Worm (Caenorhabditis elegans) whole organism, L2 larva: Measurements from ENCODE around the gene K11D12.8.

Experiments
- C34F6.9 ChIP-seq: fragments of 150-350 bp; optimal IDR thresholded peaks from 2 replicates; lab custom pipeline; 2014; ENCODE audit warnings: missing biosample characterization, missing genetic modification characterization
- F13H6.1 ChIP-seq: sonication (generic microtip); optimal IDR thresholded peaks from 2 replicates; lab custom pipeline; 2016; ENCODE audit warnings: missing genetic modification characterization, missing compliant biosample characterization
- R02D3.7 ChIP-seq: fragments of 150-350 bp; optimal IDR thresholded peaks from 2 replicates; lab custom pipeline; 2014; ENCODE audit warnings: missing biosample characterization, missing genetic modification characterization
- Y55F3AM.14 ChIP-seq: fragments of 200-800 bp; sonication (Bioruptor generic); optimal IDR thresholded peaks from 2 replicates; lab custom pipeline; 2018; ENCODE audit warnings: mild to moderate bottlenecking, missing genetic modification characterization, missing compliant biosample characterization
- ZK546.5 ChIP-seq: sonication (generic microtip); optimal IDR thresholded peaks from 2 replicates; lab custom pipeline; 2017; ENCODE audit warnings: missing biosample characterization, missing genetic modification characterization
- alr-1 ChIP-seq: fragments of 150-350 bp; optimal IDR thresholded peaks from 2 replicates; lab custom pipeline; 2014; ENCODE audit warnings: missing biosample characterization, missing genetic modification characterization
- aly-2 ChIP-seq: fragments of 150-350 bp; optimal IDR thresholded peaks from 2 replicates; lab custom pipeline; 2014; ENCODE audit warnings: missing biosample characterization, missing genetic modification characterization
- blmp-1 ChIP-seq: sonication (generic microtip); optimal IDR thresholded peaks from 2 replicates; lab custom pipeline; 2017; ENCODE audit warnings: missing genetic modification characterization, mild to moderate bottlenecking, missing compliant biosample characterization, antibody characterized with exemption, moderate library complexity; ENCODE audit not compliant: insufficient read depth
- ceh-16 ChIP-seq: fragments of 150-350 bp; optimal IDR thresholded peaks from 2 replicates; lab custom pipeline; 2014; ENCODE audit warnings: missing biosample characterization, missing genetic modification characterization
- ceh-82 ChIP-seq: fragments of 150-350 bp; optimal IDR thresholded peaks from 2 replicates; lab custom pipeline; 2014; ENCODE audit warnings: missing biosample characterization, missing genetic modification characterization
- crh-2 ChIP-seq: sonication (generic microtip); optimal IDR thresholded peaks from 2 replicates; lab custom pipeline; 2017; ENCODE audit warnings: missing biosample characterization, missing genetic modification characterization
- egl-27 ChIP-seq: sonication (generic microtip); optimal IDR thresholded peaks from 3 replicates; lab custom pipeline; 2017; ENCODE audit warnings: missing biosample characterization, missing genetic modification reagents, missing genetic modification characterization
- elt-1 ChIP-seq: fragments of 150-350 bp; optimal IDR thresholded peaks from 2 replicates; lab custom pipeline; 2014; ENCODE audit warnings: missing biosample characterization, missing genetic modification characterization
- elt-3 ChIP-seq: sonication (generic microtip); optimal IDR thresholded peaks from 2 replicates; lab custom pipeline; 2017; ENCODE audit warnings: missing biosample characterization, missing genetic modification characterization
- fos-1 ChIP-seq: fragments of 150-350 bp; optimal IDR thresholded peaks from 2 replicates; lab custom pipeline; 2014; ENCODE audit warnings: missing biosample characterization, missing genetic modification characterization
- lin-11 ChIP-seq: fragments of 150-350 bp; sonication (generic microtip); optimal IDR thresholded peaks from 2 replicates; lab custom pipeline; 2014; ENCODE audit warnings: missing biosample characterization, missing genetic modification characterization, inconsistent platforms, mixed read lengths
- lin-13 ChIP-seq: fragments of 150-350 bp; optimal IDR thresholded peaks from 2 replicates; lab custom pipeline; 2014; ENCODE audit warnings: missing biosample characterization, missing genetic modification reagents, missing genetic modification characterization
- lin-39 ChIP-seq: fragments of 150-350 bp; optimal IDR thresholded peaks from 2 replicates; lab custom pipeline; 2014; ENCODE audit warnings: missing biosample characterization, missing genetic modification reagents, missing genetic modification characterization
- lsy-2 ChIP-seq, 2 experiments: fragments of 150-350 bp in 1 of 2; sonication (generic microtip) in 1 of 2; optimal IDR thresholded peaks; 2 replicates each; lab custom pipeline; 2014 to 2017; ENCODE audit warnings: missing biosample characterization in 2 of 2, missing genetic modification characterization in 2 of 2
- mab-5 ChIP-seq: fragments of 150-350 bp; optimal IDR thresholded peaks from 2 replicates; lab custom pipeline; 2014; ENCODE audit warnings: missing biosample characterization, missing genetic modification characterization
- mbf-1 ChIP-seq: sonication (generic microtip); optimal IDR thresholded peaks from 2 replicates; lab custom pipeline; 2017; ENCODE audit warnings: missing biosample characterization, missing genetic modification characterization
- mdl-1 ChIP-seq, 2 experiments: fragments of 150-350 bp in 1 of 2; sonication (generic microtip) in 1 of 2; optimal IDR thresholded peaks; 2 replicates each; lab custom pipeline; 2017; ENCODE audit warnings: missing biosample characterization in 2 of 2, missing genetic modification characterization in 2 of 2
- nhr-10 ChIP-seq: sonication (generic microtip); optimal IDR thresholded peaks from 2 replicates; lab custom pipeline; 2017; ENCODE audit warnings: missing biosample characterization, missing genetic modification characterization
- nhr-11 ChIP-seq: fragments of 150-350 bp; optimal IDR thresholded peaks from 2 replicates; lab custom pipeline; 2014; ENCODE audit warnings: missing biosample characterization, missing genetic modification characterization
- nhr-12 ChIP-seq: fragments of 150-350 bp; optimal IDR thresholded peaks from 2 replicates; lab custom pipeline; 2014; ENCODE audit warnings: missing biosample characterization, missing genetic modification characterization
- nhr-23 ChIP-seq: fragments of 150-350 bp; optimal IDR thresholded peaks from 2 replicates; lab custom pipeline; 2014; ENCODE audit warnings: missing biosample characterization, missing genetic modification reagents, missing genetic modification characterization
- nhr-237 ChIP-seq: fragments of 150-350 bp; optimal IDR thresholded peaks from 2 replicates; lab custom pipeline; 2014; ENCODE audit warnings: missing biosample characterization, missing genetic modification characterization
- nhr-25 ChIP-seq: fragments of 150-350 bp; sonication (generic microtip); optimal IDR thresholded peaks from 3 replicates; lab custom pipeline; 2014; ENCODE audit warnings: missing biosample characterization, missing genetic modification characterization
- nhr-6 ChIP-seq: fragments of 150-350 bp; optimal IDR thresholded peaks from 2 replicates; lab custom pipeline; 2014; ENCODE audit warnings: missing biosample characterization, missing genetic modification characterization
- nhr-77 ChIP-seq: fragments of 150-350 bp; optimal IDR thresholded peaks from 2 replicates; lab custom pipeline; 2014; ENCODE audit warnings: missing biosample characterization, missing genetic modification characterization
- peb-1 ChIP-seq: fragments of 150-350 bp; optimal IDR thresholded peaks from 2 replicates; lab custom pipeline; 2014; ENCODE audit warnings: missing biosample characterization, missing genetic modification characterization
- sem-4 ChIP-seq: fragments of 150-350 bp; optimal IDR thresholded peaks from 2 replicates; lab custom pipeline; 2014; ENCODE audit warnings: missing biosample characterization, missing genetic modification reagents, missing genetic modification characterization
- skn-1 ChIP-seq: sonication (generic microtip); optimal IDR thresholded peaks from 2 replicates; lab custom pipeline; 2017; ENCODE audit warnings: missing biosample characterization, missing genetic modification characterization
- sma-3 ChIP-seq: sonication (generic microtip); optimal IDR thresholded peaks from 2 replicates; lab custom pipeline; 2016; ENCODE audit warnings: missing genetic modification reagents, missing genetic modification characterization, missing compliant biosample characterization
- sma-9 ChIP-seq, 2 experiments: fragments of 150-350 bp in 1 of 2; sonication (generic microtip) in 1 of 2; optimal IDR thresholded peaks; 2 replicates each; lab custom pipeline; 2014 to 2016; ENCODE audit warnings: missing genetic modification characterization in 2 of 2, mild to moderate bottlenecking in 1 of 2, missing biosample characterization in 1 of 2, missing compliant biosample characterization in 1 of 2, missing genetic modification reagents in 1 of 2, moderate library complexity in 1 of 2
- snpc-4 ChIP-seq: fragments of 150-350 bp; optimal IDR thresholded peaks from 2 replicates; lab custom pipeline; 2014; ENCODE audit warnings: missing biosample characterization, missing genetic modification characterization
- unc-39 ChIP-seq: fragments of 150-350 bp; optimal IDR thresholded peaks from 2 replicates; lab custom pipeline; 2014; ENCODE audit warnings: missing biosample characterization, missing genetic modification characterization
- zag-1 ChIP-seq: fragments of 150-350 bp; optimal IDR thresholded peaks from 2 replicates; lab custom pipeline; 2014; ENCODE audit warnings: missing biosample characterization, missing genetic modification characterization
- ztf-1 ChIP-seq: fragments of 200-800 bp; sonication (Bioruptor generic); conservative IDR thresholded peaks from 2 replicates; pipeline ENCODE4 v1.3.6; 2022; ENCODE audit warnings: missing genetic modification characterization, missing compliant biosample characterization
- ztf-11 ChIP-seq: sonication (generic microtip); optimal IDR thresholded peaks from 2 replicates; lab custom pipeline; 2017; ENCODE audit warnings: missing biosample characterization, missing genetic modification characterization
- ztf-4 ChIP-seq: fragments of 150-350 bp; optimal IDR thresholded peaks from 2 replicates; lab custom pipeline; 2014; ENCODE audit warnings: missing biosample characterization, missing genetic modification characterization

Gene K11D12.8

ce11 chrV:5072082-5072481, 31.3 kb upstream of the K11D12.8 start, which contains the start of gene Y58A7A.2:
Gene Y58A7A.2, minus strand, starts transcription at chrV:5072182.
- no peak for TF ChIP-seq ztf-1 (GFP tag; lab: Robert Waterston, UW)
- TF ChIP-seq mdl-1 (tag; optimal IDR thresholded peaks at IDR 0.05; lab: Kevin White, UChicago): no peak
- TF ChIP-seq F13H6.1 (tag; lab: Kevin White, UChicago): no peak
- TF ChIP-seq lin-13 (GFP tag; lab: Kevin White, UChicago): no peak
- no peak for TF ChIP-seq ceh-82 (tag; lab: Kevin White, UChicago)
- no peak for TF ChIP-seq ceh-16 (tag; lab: Kevin White, UChicago)
- no peak for TF ChIP-seq lin-39 (tag; lab: Kevin White, UChicago)
- no peak for TF ChIP-seq sem-4
- TF ChIP-seq, all 48 proteins: peak for 0

ce11 chrV:5069440-5069839, 28.6 kb upstream of the K11D12.8 start, which contains the start of gene Y58A7A.1:
Gene Y58A7A.1, minus strand, starts transcription at chrV:5069540.
- TF ChIP-seq lin-39 (tag; lab: Kevin White, UChicago) (no peak), ztf-4 (tag; lab: Kevin White, UChicago) (no peak), crh-2 (tag; lab: Kevin White, UChicago) (no peak), F13H6.1 (tag; lab: Kevin White, UChicago) (no peak), mab-5 (tag; lab: Kevin White, UChicago) (no peak), nhr-11 (tag; lab: Kevin White, UChicago) (no peak), nhr-23 (no peak), alr-1 (tag; lab: Kevin White, UChicago) (no peak), snpc-4 (no peak), skn-1 (tag; lab: Kevin White, UChicago) (no peak), egl-27 (tag; lab: Kevin White, UChicago) (no peak), nhr-237 (no peak), ztf-11 (tag; lab: Kevin White, UChicago) (no peak), aly-2 (tag; lab: Kevin White, UChicago) (no peak), elt-3 (tag; lab: Kevin White, UChicago) (no peak), unc-39 (tag; lab: Kevin White, UChicago) (no peak), blmp-1 (tag; lab: Kevin White, UChicago) (no peak)

ce11 chrV:5067390-5067789, 26.6 kb upstream of the K11D12.8 start:
- peak; percentile 58 for TF ChIP-seq crh-2 (tag; lab: Kevin White, UChicago)
- TF ChIP-seq fos-1 (tag; lab: Kevin White, UChicago): peak; percentile 86
- TF ChIP-seq R02D3.7 (tag; lab: Kevin White, UChicago): no peak
- TF ChIP-seq C34F6.9 (tag; lab: Kevin White, UChicago): no peak
- TF ChIP-seq lin-39 (tag; lab: Kevin White, UChicago): no peak
- no peak for TF ChIP-seq nhr-23
- no peak for TF ChIP-seq elt-1 (tag; lab: Kevin White, UChicago)
- TF ChIP-seq, all 48 proteins: peak for 2

- TF ChIP-seq mab-5 (tag; lab: Kevin White, UChicago) (no peak), sem-4 (no peak), ZK546.5 (tag; lab: Kevin White, UChicago) (no peak), nhr-10 (no peak), unc-39 (tag; lab: Kevin White, UChicago) (no peak), elt-1 (tag; lab: Kevin White, UChicago) (no peak), nhr-237 (no peak), aly-2 (tag; lab: Kevin White, UChicago) (no peak), nhr-11 (tag; lab: Kevin White, UChicago) (no peak), egl-27 (tag; lab: Kevin White, UChicago) (no peak), ztf-4 (tag; lab: Kevin White, UChicago) (no peak), sma-9 (GFP tag; optimal IDR thresholded peaks at IDR 0.05; lab: Kevin White, UChicago) (peak; percentile 60), sma-9 (tag; optimal IDR thresholded peaks at IDR 0.05; lab: Kevin White, UChicago) (no peak), lin-11 (tag; lab: Kevin White, UChicago) (peak; percentile 6), lsy-2 (tag; optimal IDR thresholded peaks at IDR 0.05; lab: Kevin White, UChicago) (peak; percentile 17 to 71), zag-1 (peak; percentile 40), lin-13 (GFP tag; lab: Kevin White, UChicago) (peak; percentile 20), mbf-1 (no peak), nhr-12 (tag; lab: Kevin White, UChicago) (no peak), elt-3 (tag; lab: Kevin White, UChicago) (no peak), Y55F3AM.14 (GFP tag; lab: Kevin White, UChicago) (peak; percentile 73), C34F6.9 (tag; lab: Kevin White, UChicago) (peak; percentile 82), ceh-16 (tag; lab: Kevin White, UChicago) (no peak), nhr-25 (tag; lab: Kevin White, UChicago) (peak; percentile 70), nhr-6 (tag; lab: Kevin White, UChicago) (peak; percentile 81), ceh-82 (tag; lab: Kevin White, UChicago) (no peak), mdl-1 (tag; optimal IDR thresholded peaks at IDR 0.05; lab: Kevin White, UChicago) (peak; percentile 4 to 62), crh-2 (tag; lab: Kevin White, UChicago) (peak; percentile 44), alr-1 (tag; lab: Kevin White, UChicago) (no peak), ztf-11 (tag; lab: Kevin White, UChicago) (no peak), nhr-23 (no peak), peb-1 (no peak), blmp-1 (tag; lab: Kevin White, UChicago) (peak; percentile 77), R02D3.7 (tag; lab: Kevin White, UChicago) (no peak), nhr-77 (tag; lab: Kevin White, UChicago) (no peak), sma-3 (no peak), skn-1 (tag; lab: Kevin White, UChicago) (no peak)
These were observed 24.1 kb upstream of the K11D12.8 start, which contains the start of gene mlk-1 for ce11 chrV:5064761-5065421. Gene mlk-1, minus strand, starts transcription at chrV:5064811.
